Worm (Caenorhabditis elegans): ENCODE measurements around the gene F31F6.1.

DNA sequence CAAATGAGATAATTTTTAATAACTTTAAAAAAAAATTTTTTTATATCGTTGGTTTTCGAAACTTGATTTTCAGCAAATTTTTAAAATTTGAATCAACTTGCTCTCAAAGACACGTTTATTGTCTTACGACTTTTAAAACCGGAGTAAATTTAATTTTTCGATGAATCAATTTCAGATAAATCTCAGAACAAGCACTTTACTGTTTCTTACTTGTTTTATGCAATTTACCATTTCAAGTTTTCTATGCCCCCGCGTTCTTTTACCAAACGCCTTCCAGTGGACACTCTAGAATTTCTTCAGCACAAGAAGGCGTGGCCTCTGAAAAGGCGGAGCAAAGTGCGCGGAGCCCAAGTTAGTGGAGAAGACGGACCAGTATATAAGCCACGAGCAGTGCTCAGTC is 13.0 kb upstream of the F31F6.1 start, which contains the start of gene flp-8:
- TF ChIP-seq K12H6.12 (tag; optimal IDR thresholded peaks at IDR 0.05) (no peak), egl-44 (GFP tag; IDR thresholded peaks at IDR 0.05) (no peak), nhr-179 (tag; optimal IDR thresholded peaks at IDR 0.05) (no peak), unc-62 (GFP tag; optimal IDR thresholded peaks at IDR 0.05) (no peak), pbrm-1 (GFP tag; IDR thresholded peaks at IDR 0.05) (no peak), ccch-3 (GFP tag; optimal IDR thresholded peaks at IDR 0.05) (no peak), tlf-1 (GFP tag; optimal IDR thresholded peaks at IDR 0.05) (no peak)

All from whole organism, young adult.